Fruit fly (Drosophila melanogaster): Measurements from ENCODE around the gene CG34057.

- TF ChIP-seq CG32264 (GFP tag; optimal IDR thresholded peaks at IDR 0.05), result peak; percentile 35
- no peak for TF ChIP-seq Abd-B (GFP tag; optimal IDR thresholded peaks at IDR 0.05)
- no peak for TF ChIP-seq usp (GFP tag; optimal IDR thresholded peaks at IDR 0.05)
- TF ChIP-seq Myc (optimal IDR thresholded peaks at IDR 0.05), result no peak
- TF ChIP-seq Hnf4 (GFP tag; optimal IDR thresholded peaks at IDR 0.05), result peak; percentile 32
- peak; percentile 57 for TF ChIP-seq sv (GFP tag; optimal IDR thresholded peaks at IDR 0.05)
- no peak for TF ChIP-seq Rel (GFP tag; optimal IDR thresholded peaks at IDR 0.05)
- TF ChIP-seq Rel (tag; optimal IDR thresholded peaks at IDR 0.05), result peak; percentile 32
- TF ChIP-seq Dfd (GFP tag; optimal IDR thresholded peaks at IDR 0.05), result no peak
- TF ChIP-seq GATAd (GFP tag; optimal IDR thresholded peaks at IDR 0.05), result no peak
- TF ChIP-seq lola (GFP tag; optimal IDR thresholded peaks at IDR 0.05), result no peak
- TF ChIP-seq Jra (GFP tag; optimal IDR thresholded peaks at IDR 0.05), result no peak
- no peak for TF ChIP-seq sage (GFP tag; optimal IDR thresholded peaks at IDR 0.05)
- peak; percentile 42 for TF ChIP-seq br (GFP tag; optimal IDR thresholded peaks at IDR 0.05)
Measured at dm6 chr3L:857063-858015, 39.8 kb upstream of the CG34057 start, which contains the start of gene dpr20.

Measured in whole organism, wandering third instar larva.